Fruit fly (Drosophila melanogaster) S2 (cell line): ENCODE data around the gene CG43844.

ENCODE experiments used
- CG8478 ChIP-seq: fragments of >200 bp; optimal IDR thresholded peaks from 2 replicates; lab custom pipeline; 2018
- CTCF ChIP-seq, 2 experiments: fragments of >200 bp; optimal IDR thresholded peaks; 2 replicates each; lab custom pipeline; 2018

- TF ChIP-seq CTCF (optimal IDR thresholded peaks at IDR 0.05; lab: Kevin White, UChicago) (no peak), CG8478 (lab: Kevin White, UChicago) (no peak)
Observed at dm6 chr3R:21862868-21863267, 26.5 kb upstream of the CG43844 start.
